Worm (Caenorhabditis elegans): ENCODE data around the gene twk-17.

DNA sequence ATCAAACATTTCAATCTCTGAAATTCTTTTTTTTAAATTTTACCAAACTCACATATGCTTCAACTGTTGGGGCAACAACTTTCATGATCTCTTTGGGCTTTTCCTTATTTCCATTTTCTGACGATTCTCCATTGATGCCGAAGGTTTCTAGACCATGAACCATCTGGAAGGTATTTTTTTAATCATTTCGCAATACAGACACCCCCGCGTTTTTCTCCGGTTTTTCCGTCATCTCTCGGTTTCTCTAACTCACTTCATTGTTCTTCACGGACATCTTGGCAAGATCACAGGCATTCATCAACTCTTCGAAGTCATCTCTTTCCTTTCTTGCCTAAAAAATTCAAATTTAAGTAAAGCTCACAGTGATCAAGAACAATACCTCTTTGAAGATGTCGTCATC, 34.7 kb downstream of the twk-17 start:
- no peak for TF ChIP-seq fkh-6 (tag; optimal IDR thresholded peaks at IDR 0.05)
- TF ChIP-seq unc-42 (tag; optimal IDR thresholded peaks at IDR 0.05): no peak
- no peak for TF ChIP-seq pha-4 (tag; optimal IDR thresholded peaks at IDR 0.05)
- no peak for TF ChIP-seq gmeb-2 (tag; optimal IDR thresholded peaks at IDR 0.05)
- no peak for TF ChIP-seq ceh-45 (GFP tag; IDR thresholded peaks at IDR 0.05)
- no peak for TF ChIP-seq ceh-9 (tag; optimal IDR thresholded peaks at IDR 0.05)
- no peak for TF ChIP-seq rnt-1 (tag; optimal IDR thresholded peaks at IDR 0.05)
- TF ChIP-seq ama-1 (optimal IDR thresholded peaks at IDR 0.05): no peak
- TF ChIP-seq K02D7.2 (tag; optimal IDR thresholded peaks at IDR 0.05): no peak
- TF ChIP-seq ahr-1 (tag; optimal IDR thresholded peaks at IDR 0.05): no peak
- TF ChIP-seq ceh-18 (tag; optimal IDR thresholded peaks at IDR 0.05): no peak
- TF ChIP-seq pax-1 (tag; optimal IDR thresholded peaks at IDR 0.05): no peak
- no peak for TF ChIP-seq F13H6.1 (tag; optimal IDR thresholded peaks at IDR 0.05)

Measured in whole organism, late embryonic.